Fruit fly (Drosophila melanogaster) whole organism, prepupa: ENCODE measurements around the gene FASN2.

Source experiments
- Blimp-1 ChIP-seq: fragments of 200-800 bp; sonication (Bioruptor generic); optimal IDR thresholded peaks from 3 replicates; lab custom pipeline; 2017; ENCODE audit warnings: missing biosample characterization, missing genetic modification characterization, mild to moderate bottlenecking, moderate library complexity, missing genetic modification reagents
- CG10631 ChIP-seq: fragments of 200-800 bp; sonication (Bioruptor generic); optimal IDR thresholded peaks from 2 replicates; lab custom pipeline; 2016; ENCODE audit warnings: missing biosample characterization, missing genetic modification characterization
- CG10669 ChIP-seq: fragments of 200-800 bp; sonication (Bioruptor generic); optimal IDR thresholded peaks from 3 replicates; lab custom pipeline; 2018; ENCODE audit warnings: missing biosample characterization, mild to moderate bottlenecking, missing genetic modification characterization, moderate library complexity
- CG11294 ChIP-seq: fragments of 200-800 bp; sonication (Bioruptor generic); IDR thresholded peaks from 2 replicates; pipeline ENCODE4 v1.3.6; 2022; ENCODE audit warnings: missing biosample characterization, missing genetic modification characterization
- CG15336 ChIP-seq: fragments of 200-800 bp; sonication (Bioruptor generic); IDR thresholded peaks from 2 replicates; pipeline ENCODE4 v1.3.6; 2022; ENCODE audit warnings: missing biosample characterization, missing genetic modification characterization
- CG16779 ChIP-seq: fragments of 200-800 bp; sonication (Bioruptor generic); optimal IDR thresholded peaks from 3 replicates; lab custom pipeline; 2017; ENCODE audit warnings: missing biosample characterization, mild to moderate bottlenecking, missing genetic modification characterization
- CG3032 ChIP-seq: fragments of 200-800 bp; optimal IDR thresholded peaks from 2 replicates; lab custom pipeline; 2019; ENCODE audit warnings: missing biosample characterization, mild to moderate bottlenecking, missing genetic modification characterization, moderate library complexity
- CG31627 ChIP-seq: fragments of 200-800 bp; sonication (Bioruptor generic); optimal IDR thresholded peaks from 3 replicates; lab custom pipeline; 2016; ENCODE audit warnings: missing biosample characterization, missing genetic modification characterization
- CG34406 ChIP-seq: fragments of 200-800 bp; sonication (Bioruptor generic); optimal IDR thresholded peaks from 3 replicates; lab custom pipeline; 2016; ENCODE audit warnings: missing biosample characterization, missing genetic modification characterization
- CG3919 ChIP-seq: fragments of 200-800 bp; sonication (Bioruptor generic); optimal IDR thresholded peaks from 3 replicates; lab custom pipeline; 2016; ENCODE audit warnings: missing biosample characterization, missing genetic modification characterization
- CG6163 ChIP-seq: fragments of 200-800 bp; sonication (Bioruptor generic); IDR thresholded peaks from 3 replicates; pipeline ENCODE4 v1.3.6; 2022; ENCODE audit warnings: missing biosample characterization, missing genetic modification characterization
- CG6276 ChIP-seq: fragments of 200-800 bp; sonication (Bioruptor generic); optimal IDR thresholded peaks from 2 replicates; lab custom pipeline; 2017; ENCODE audit warnings: missing biosample characterization, mild to moderate bottlenecking, missing genetic modification characterization
- CG6808 ChIP-seq: fragments of 200-800 bp; sonication (Bioruptor generic); optimal IDR thresholded peaks from 3 replicates; lab custom pipeline; 2017; ENCODE audit warnings: missing biosample characterization, missing genetic modification characterization, mild to moderate bottlenecking, moderate library complexity, missing genetic modification reagents
- CG6854 ChIP-seq: fragments of 200-800 bp; sonication (Bioruptor generic); optimal IDR thresholded peaks from 2 replicates; lab custom pipeline; 2017; ENCODE audit warnings: missing biosample characterization, mild to moderate bottlenecking, missing genetic modification characterization
- CG7368 ChIP-seq: fragments of 200-800 bp; sonication (Bioruptor generic); optimal IDR thresholded peaks from 3 replicates; lab custom pipeline; 2016; ENCODE audit warnings: missing biosample characterization, missing genetic modification characterization
- CG8119 ChIP-seq: fragments of 200-800 bp; sonication (Bioruptor generic); IDR thresholded peaks from 3 replicates; pipeline ENCODE4 v1.3.6; 2022; ENCODE audit warnings: missing biosample characterization, missing genetic modification characterization
- Eip78C ChIP-seq: fragments of 200-800 bp; sonication (Bioruptor generic); peaks from one replicate; lab custom pipeline; 2016; ENCODE audit warnings: missing biosample characterization, missing genetic modification characterization
- Ets21C ChIP-seq: fragments of 200-800 bp; sonication (Bioruptor generic); optimal IDR thresholded peaks from 3 replicates; lab custom pipeline; 2016; ENCODE audit warnings: missing biosample characterization, missing genetic modification characterization
- Gug ChIP-seq: fragments of 200-800 bp; sonication (Bioruptor generic); IDR thresholded peaks from 2 replicates; pipeline ENCODE4 v1.3.6; 2022; ENCODE audit warnings: missing biosample characterization, missing genetic modification characterization
- Hr4 ChIP-seq: fragments of 200-800 bp; sonication (Bioruptor generic); optimal IDR thresholded peaks from 3 replicates; lab custom pipeline; 2016; ENCODE audit warnings: missing biosample characterization, missing genetic modification characterization
- Lpt ChIP-seq: fragments of 200-800 bp; sonication (Bioruptor generic); optimal IDR thresholded peaks from 3 replicates; lab custom pipeline; 2016; ENCODE audit warnings: missing biosample characterization, missing genetic modification characterization
- Met ChIP-seq: fragments of 200-800 bp; sonication (Bioruptor generic); optimal IDR thresholded peaks from 3 replicates; lab custom pipeline; 2016; ENCODE audit warnings: missing biosample characterization, missing genetic modification characterization
- Smox ChIP-seq: fragments of 200-800 bp; sonication (Bioruptor generic); optimal IDR thresholded peaks from 3 replicates; lab custom pipeline; 2016; ENCODE audit warnings: missing biosample characterization, missing genetic modification characterization
- Sox102F ChIP-seq: fragments of 200-800 bp; sonication (Bioruptor generic); optimal IDR thresholded peaks from 2 replicates; lab custom pipeline; 2016; ENCODE audit warnings: missing biosample characterization, mild to moderate bottlenecking, missing genetic modification characterization
- Sox14 ChIP-seq: fragments of 200-800 bp; sonication (Bioruptor generic); optimal IDR thresholded peaks from 3 replicates; lab custom pipeline; 2016; ENCODE audit warnings: missing biosample characterization, missing genetic modification characterization
- Sox15 ChIP-seq: fragments of 200-800 bp; sonication (Bioruptor generic); optimal IDR thresholded peaks from 3 replicates; lab custom pipeline; 2016; ENCODE audit warnings: missing biosample characterization, missing genetic modification characterization
- cyc ChIP-seq: fragments of 200-800 bp; sonication (Bioruptor generic); optimal IDR thresholded peaks from 3 replicates; lab custom pipeline; 2016; ENCODE audit warnings: missing biosample characterization, missing genetic modification characterization
- dac ChIP-seq: fragments of 200-800 bp; sonication (Bioruptor generic); optimal IDR thresholded peaks from 2 replicates; lab custom pipeline; 2017; ENCODE audit warnings: missing biosample characterization, mild to moderate bottlenecking, missing genetic modification characterization
- eg ChIP-seq: fragments of 200-800 bp; sonication (Bioruptor generic); IDR thresholded peaks from 3 replicates; pipeline ENCODE4 v1.3.6; 2022; ENCODE audit warnings: missing biosample characterization, missing genetic modification characterization
- fd59A ChIP-seq: fragments of 200-800 bp; sonication (Bioruptor generic); optimal IDR thresholded peaks from 2 replicates; lab custom pipeline; 2017; ENCODE audit warnings: missing biosample characterization, mild to moderate bottlenecking, missing genetic modification characterization, missing genetic modification reagents
- fd85E ChIP-seq: fragments of 200-800 bp; sonication (Bioruptor generic); optimal IDR thresholded peaks from 3 replicates; lab custom pipeline; 2016; ENCODE audit warnings: missing biosample characterization, missing genetic modification characterization
- fkh ChIP-seq: fragments of 200-800 bp; sonication (Bioruptor generic); optimal IDR thresholded peaks from 3 replicates; lab custom pipeline; 2017; ENCODE audit warnings: missing biosample characterization, mild to moderate bottlenecking, missing genetic modification characterization, moderate library complexity
- lz ChIP-seq: fragments of 200-800 bp; sonication (Bioruptor generic); optimal IDR thresholded peaks from 3 replicates; lab custom pipeline; 2016; ENCODE audit warnings: missing biosample characterization, missing genetic modification characterization
- net ChIP-seq: fragments of 200-800 bp; sonication (Bioruptor generic); optimal IDR thresholded peaks from 3 replicates; lab custom pipeline; 2016; ENCODE audit warnings: missing biosample characterization, missing genetic modification characterization
- pdm3 ChIP-seq: fragments of 200-800 bp; sonication (Bioruptor generic); optimal IDR thresholded peaks from 3 replicates; lab custom pipeline; 2016; ENCODE audit warnings: missing biosample characterization, missing genetic modification characterization
- salr ChIP-seq, 2 experiments: fragments of 200-800 bp; sonication (Bioruptor generic); optimal IDR thresholded peaks; 3 replicates each; lab custom pipeline; 2016 to 2018; ENCODE audit warnings: missing biosample characterization in 2 of 2, missing genetic modification characterization in 2 of 2, mild to moderate bottlenecking in 1 of 2
- spab ChIP-seq: fragments of 200-800 bp; sonication (Bioruptor generic); optimal IDR thresholded peaks from 2 replicates; lab custom pipeline; 2017; ENCODE audit warnings: missing biosample characterization, mild to moderate bottlenecking, missing genetic modification characterization, missing genetic modification reagents
- ss ChIP-seq, 2 experiments: fragments of 200-800 bp; sonication (Bioruptor generic); optimal IDR thresholded peaks; 2 replicates in 1 of 2; 3 replicates in 1 of 2; lab custom pipeline; 2017 to 2018; ENCODE audit warnings: mild to moderate bottlenecking in 2 of 2, missing biosample characterization in 2 of 2, missing genetic modification characterization in 2 of 2, moderate library complexity in 1 of 2
- topi ChIP-seq: fragments of 200-800 bp; sonication (Bioruptor generic); optimal IDR thresholded peaks from 3 replicates; lab custom pipeline; 2016; ENCODE audit warnings: missing biosample characterization, missing genetic modification characterization
- vri ChIP-seq: fragments of 200-800 bp; sonication (Bioruptor generic); optimal IDR thresholded peaks from 3 replicates; lab custom pipeline; 2016; ENCODE audit warnings: missing biosample characterization, mild to moderate bottlenecking, missing genetic modification characterization

The FASN2 gene

dm6 chr2L:3055710-3056447, 12.1 kb downstream of the FASN2 start (continued):
- peak; percentile 52 for TF ChIP-seq CG10631
- TF ChIP-seq vri (GFP tag; lab: Kevin White, UChicago) = peak; percentile 46
- no peak for TF ChIP-seq CG15336 (GFP tag; lab: Robert Waterston, UW)
- peak; percentile 59 for TF ChIP-seq CG31627 (GFP tag; lab: Kevin White, UChicago)
- no peak for TF ChIP-seq CG16779 (tag; lab: Kevin White, UChicago)
- 0 out of 3 replicates have a peak, but pooled peaks have one; percentile 22 for TF ChIP-seq CG8119 (GFP tag; lab: Robert Waterston, UW)
- TF ChIP-seq pdm3 = peak; percentile 68
- peak; percentile 17 for TF ChIP-seq CG6854 (GFP tag; lab: Kevin White, UChicago)
- peak; percentile 48 for TF ChIP-seq Sox102F (GFP tag; lab: Kevin White, UChicago)
- TF ChIP-seq Smox (GFP tag; lab: Kevin White, UChicago) = peak; percentile 63
- no peak for TF ChIP-seq dac (GFP tag; lab: Kevin White, UChicago)
- peak; percentile 46 for TF ChIP-seq Sox14 (GFP tag; lab: Kevin White, UChicago)
- peak; percentile 50 for TF ChIP-seq CG10669 (GFP tag; lab: Kevin White, UChicago)
- TF ChIP-seq eg (GFP tag; lab: Robert Waterston, UW) = no peak
- TF ChIP-seq Ets21C (GFP tag; lab: Kevin White, UChicago) = peak; percentile 56
- peak; percentile 15 for TF ChIP-seq CG7368
- peak; percentile 75 for TF ChIP-seq Met (GFP tag; lab: Kevin White, UChicago)
- no peak for TF ChIP-seq CG11294 (GFP tag; lab: Robert Waterston, UW)
- TF ChIP-seq fkh (GFP tag; lab: Kevin White, UChicago) = no peak
- peak; percentile 63 for TF ChIP-seq spab (GFP tag; lab: Kevin White, UChicago)
- peak; percentile 94 for TF ChIP-seq Eip78C (GFP tag; lab: Kevin White, UChicago)
- TF ChIP-seq CG6808 = peak; percentile 53
- no peak for TF ChIP-seq Blimp-1 (GFP tag; lab: Kevin White, UChicago)
- TF ChIP-seq CG3919 = peak; percentile 49
- peak in 1 of 2 experiments; percentile 73 for TF ChIP-seq salr (GFP tag; optimal IDR thresholded peaks at IDR 0.05; lab: Kevin White, UChicago)
- peak; percentile 38 for TF ChIP-seq Sox15 (GFP tag; lab: Kevin White, UChicago)
- no peak for TF ChIP-seq Gug (GFP tag; lab: Robert Waterston, UW)
- TF ChIP-seq cyc (GFP tag; lab: Kevin White, UChicago) = peak; percentile 53
- TF ChIP-seq ss (GFP tag; optimal IDR thresholded peaks at IDR 0.05; lab: Kevin White, UChicago) = peak in 1 of 2 experiments; percentile 55
- TF ChIP-seq net (GFP tag; lab: Kevin White, UChicago) = peak; percentile 48
- TF ChIP-seq CG6163 (GFP tag; lab: Robert Waterston, UW) = no peak
- peak; percentile 11 for TF ChIP-seq Lpt
- TF ChIP-seq CG3032 = no peak
- peak; percentile 64 for TF ChIP-seq CG6276 (GFP tag; lab: Kevin White, UChicago)
- peak; percentile 73 for TF ChIP-seq Hr4 (GFP tag; lab: Kevin White, UChicago)
- TF ChIP-seq fd85E (GFP tag; lab: Kevin White, UChicago) = no peak
- TF ChIP-seq lz (GFP tag; lab: Kevin White, UChicago) = peak; percentile 71
- TF ChIP-seq topi (GFP tag; lab: Kevin White, UChicago) = peak; percentile 69
- peak; percentile 50 for TF ChIP-seq fd59A
- peak; percentile 45 for TF ChIP-seq CG34406

dm6 chr2L:3056448-3056790, 12.7 kb downstream of the FASN2 start, which contains the start of gene FASN1:
TSS of gene FASN1 (plus strand) at chr2L:3056598.
- TF ChIP-seq CG34406 = no peak
- peak in 1 of 2 experiments; percentile 28 for TF ChIP-seq ss (GFP tag; optimal IDR thresholded peaks at IDR 0.05; lab: Kevin White, UChicago)
- 0 out of 2 replicates have a peak, but pooled peaks have one; percentile 20 for TF ChIP-seq CG15336 (GFP tag; lab: Robert Waterston, UW)
- TF ChIP-seq eg (GFP tag; lab: Robert Waterston, UW) = peak; percentile 42; the same call in 1 of the 3 replicates
- peak; percentile 28; the same call in 1 of the 3 replicates for TF ChIP-seq CG6163 (GFP tag; lab: Robert Waterston, UW)
- peak; percentile 12 for TF ChIP-seq CG3919
- peak; percentile 15 for TF ChIP-seq CG6854 (GFP tag; lab: Kevin White, UChicago)
- no peak for TF ChIP-seq fkh (GFP tag; lab: Kevin White, UChicago)
